Worm (Caenorhabditis elegans): ENCODE results near the gene Y69H2.1.

The Y69H2.1 gene

DNA sequence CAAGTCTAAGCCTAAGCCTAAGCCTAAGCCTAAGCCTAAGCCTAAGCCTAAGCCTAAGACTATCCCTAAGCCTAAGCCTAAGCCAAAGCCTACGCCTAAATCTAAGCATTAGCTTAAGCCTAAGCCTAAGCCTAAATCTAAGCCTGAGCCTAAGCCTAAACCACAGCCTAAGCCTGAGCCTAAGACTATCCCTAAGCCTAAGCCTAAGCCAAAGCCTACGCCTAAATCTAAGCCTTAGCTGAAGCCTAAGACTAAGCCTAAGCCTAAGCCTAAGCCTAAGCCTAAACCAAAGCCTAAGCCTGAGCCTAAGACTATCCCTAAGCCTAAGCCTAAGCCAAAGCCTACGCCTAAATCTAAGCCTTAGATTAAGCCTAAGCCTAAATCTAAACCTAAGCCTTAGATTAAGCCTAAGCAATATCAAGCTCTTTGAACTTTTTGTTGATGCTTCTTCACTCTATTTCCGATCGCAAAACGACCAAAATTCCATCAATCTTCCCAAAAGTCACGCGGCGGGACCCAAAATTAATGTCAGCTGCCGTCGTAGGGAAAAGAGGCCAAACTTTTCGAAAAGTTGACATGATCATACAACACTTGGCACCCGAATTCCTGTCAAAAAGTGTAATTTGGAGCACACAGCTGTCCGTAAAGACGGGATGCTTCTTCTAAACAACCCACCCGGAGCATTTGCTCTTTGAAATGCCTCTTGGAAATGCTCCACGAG is 40.8 kb downstream of the Y69H2.1 start:
- peak; percentile 27 for TF ChIP-seq ztf-4 (tag; optimal IDR thresholded peaks at IDR 0.05)
- TF ChIP-seq skn-1 (tag; optimal IDR thresholded peaks at IDR 0.05) = no peak
- TF ChIP-seq lin-39 (tag; optimal IDR thresholded peaks at IDR 0.05) = peak; percentile 74
- no peak for TF ChIP-seq pax-3 (tag; optimal IDR thresholded peaks at IDR 0.05)
- TF ChIP-seq hlh-17 (GFP tag; optimal IDR thresholded peaks at IDR 0.05; ENCODE audit: borderline replicate concordance) = no peak
- TF ChIP-seq lsy-2 (tag; optimal IDR thresholded peaks at IDR 0.05) = peak; percentile 44 to 63
- TF ChIP-seq snu-23 (GFP tag; optimal IDR thresholded peaks at IDR 0.05) = peak; percentile 61
- peak; percentile 24 for TF ChIP-seq swsn-7 (tag; optimal IDR thresholded peaks at IDR 0.05)
- peak; percentile 89 for TF ChIP-seq nhr-71 (tag; optimal IDR thresholded peaks at IDR 0.05)
- TF ChIP-seq ceh-63 (GFP tag; optimal IDR thresholded peaks at IDR 0.05) = no peak
- TF ChIP-seq unc-130 (tag; optimal IDR thresholded peaks at IDR 0.05) = peak; percentile 76
- TF ChIP-seq nhr-12 (tag; optimal IDR thresholded peaks at IDR 0.05) = no peak
- TF ChIP-seq lin-14 (GFP tag; optimal IDR thresholded peaks at IDR 0.05) = peak; percentile 85
- TF ChIP-seq tbx-2 (tag; optimal IDR thresholded peaks at IDR 0.05) = peak; percentile 49
- TF ChIP-seq rnt-1 (tag; optimal IDR thresholded peaks at IDR 0.05) = peak; percentile 83
- no peak for TF ChIP-seq nhr-90 (tag; optimal IDR thresholded peaks at IDR 0.05; ENCODE audit: poor library complexity)
- TF ChIP-seq dsc-1 (tag; optimal IDR thresholded peaks at IDR 0.05) = peak; percentile 80
- no peak for TF ChIP-seq sptf-1 (tag; optimal IDR thresholded peaks at IDR 0.05)
- peak; percentile 21 for TF ChIP-seq C16A3.4 (tag; optimal IDR thresholded peaks at IDR 0.05)
- TF ChIP-seq unc-30 (tag; optimal IDR thresholded peaks at IDR 0.05) = no peak
- peak in 1 of 2 experiments; percentile 19 for TF ChIP-seq lin-35 (GFP tag; optimal IDR thresholded peaks at IDR 0.05)
- TF ChIP-seq fkh-4 (tag; optimal IDR thresholded peaks at IDR 0.05; ENCODE audit: borderline replicate concordance) = peak; percentile 74
- TF ChIP-seq unc-98 (GFP tag; IDR thresholded peaks at IDR 0.05) = no peak
- peak in 1 of 2 experiments; percentile 46 for TF ChIP-seq mdl-1 (tag; optimal IDR thresholded peaks at IDR 0.05)
- peak; percentile 44 for TF ChIP-seq nhr-20 (tag; optimal IDR thresholded peaks at IDR 0.05)
- TF ChIP-seq pqm-1 (tag; optimal IDR thresholded peaks at IDR 0.05) = no peak
- TF ChIP-seq ceh-90 (tag; optimal IDR thresholded peaks at IDR 0.05) = no peak
- TF ChIP-seq nhr-19 (GFP tag; conservative IDR thresholded peaks at IDR 0.05) = peak; percentile 90
- TF ChIP-seq snpc-4 (tag; optimal IDR thresholded peaks at IDR 0.05) = peak; percentile 3
- peak; percentile 5 to 19 for TF ChIP-seq efl-1 (optimal IDR thresholded peaks at IDR 0.05)
- TF ChIP-seq efl-1 (GFP tag; optimal IDR thresholded peaks at IDR 0.05 in 1 of 2) = peak in 1 of 2 experiments; percentile 77
- TF ChIP-seq elt-3 (tag; optimal IDR thresholded peaks at IDR 0.05) = no peak
- peak; percentile 66 for TF ChIP-seq pag-3 (tag; optimal IDR thresholded peaks at IDR 0.05; ENCODE audit: borderline replicate concordance, insufficient read depth)

ce11 chrV:18579684-18580083 is 42.7 kb downstream of the Y69H2.1 start, which contains the start of gene Y51A2D.13:
Y51A2D.13 (minus strand) TSS chrV:18579784.
- TF ChIP-seq hlh-17 (GFP tag; optimal IDR thresholded peaks at IDR 0.05; ENCODE audit: borderline replicate concordance) (no peak), egl-27 (tag; optimal IDR thresholded peaks at IDR 0.05) (no peak), lin-14 (GFP tag; optimal IDR thresholded peaks at IDR 0.05) (no peak), nhr-90 (tag; optimal IDR thresholded peaks at IDR 0.05; ENCODE audit: poor library complexity) (no peak), zip-4 (GFP tag; optimal IDR thresholded peaks at IDR 0.05) (no peak), snpc-4 (tag; optimal IDR thresholded peaks at IDR 0.05) (no peak), lin-35 (GFP tag; optimal IDR thresholded peaks at IDR 0.05) (no peak), egl-13 (tag; optimal IDR thresholded peaks at IDR 0.05) (no peak), mdl-1 (tag; optimal IDR thresholded peaks at IDR 0.05) (no peak), pqm-1 (tag; optimal IDR thresholded peaks at IDR 0.05) (no peak)

DNA sequence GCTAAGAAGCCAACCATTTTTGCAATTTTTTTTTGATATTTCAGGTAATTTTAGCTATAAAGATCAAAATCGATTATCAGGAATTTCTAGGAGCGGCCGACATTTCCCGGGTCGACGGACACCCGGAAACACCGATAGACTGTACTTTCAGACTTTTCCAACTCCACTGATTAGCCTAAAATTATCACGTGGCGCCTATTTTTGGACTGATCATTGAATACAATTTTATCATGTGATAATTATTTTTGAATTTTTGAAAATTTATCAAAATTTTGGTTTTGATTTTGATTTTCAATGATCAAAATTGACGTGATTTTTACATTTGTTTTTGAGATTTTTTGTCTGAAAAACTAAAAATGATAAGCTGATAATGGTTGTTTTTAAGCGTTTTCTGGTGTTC is 44.1 kb downstream of the Y69H2.1 start:
- no peak for TF ChIP-seq sptf-1 (tag; optimal IDR thresholded peaks at IDR 0.05)
- no peak for TF ChIP-seq fkh-4 (tag; optimal IDR thresholded peaks at IDR 0.05; ENCODE audit: borderline replicate concordance)
- TF ChIP-seq nhr-20 (tag; optimal IDR thresholded peaks at IDR 0.05) = peak; percentile 19
- no peak for TF ChIP-seq fkh-10 (GFP tag; optimal IDR thresholded peaks at IDR 0.05)
- TF ChIP-seq unc-98 (GFP tag; IDR thresholded peaks at IDR 0.05) = no peak
- no peak for TF ChIP-seq isw-1 (GFP tag; IDR thresholded peaks at IDR 0.05)
- no peak for TF ChIP-seq nhr-90 (tag; optimal IDR thresholded peaks at IDR 0.05; ENCODE audit: poor library complexity)
- no peak for TF ChIP-seq nhr-12 (tag; optimal IDR thresholded peaks at IDR 0.05)
- no peak for TF ChIP-seq nhr-85 (tag)
- TF ChIP-seq rnt-1 (tag; optimal IDR thresholded peaks at IDR 0.05) = no peak
- no peak for TF ChIP-seq tbx-2 (tag; optimal IDR thresholded peaks at IDR 0.05)
- no peak for TF ChIP-seq C16A3.4 (tag; optimal IDR thresholded peaks at IDR 0.05)
- no peak for TF ChIP-seq nhr-71 (tag; optimal IDR thresholded peaks at IDR 0.05)
- no peak for TF ChIP-seq efl-1 (optimal IDR thresholded peaks at IDR 0.05)
- no peak for TF ChIP-seq efl-1 (GFP tag; optimal IDR thresholded peaks at IDR 0.05 in 1 of 2)
- TF ChIP-seq zag-1 (tag; optimal IDR thresholded peaks at IDR 0.05) = no peak
- no peak for TF ChIP-seq C34B4.2 (tag; optimal IDR thresholded peaks at IDR 0.05)
- TF ChIP-seq dpl-1 (GFP tag; optimal IDR thresholded peaks at IDR 0.05) = no peak
- no peak for TF ChIP-seq nhr-11 (tag; optimal IDR thresholded peaks at IDR 0.05)
- TF ChIP-seq lir-3 (tag; optimal IDR thresholded peaks at IDR 0.05; ENCODE audit: poor library complexity) = no peak
- TF ChIP-seq sup-37 (GFP tag; optimal IDR thresholded peaks at IDR 0.05) = no peak
- TF ChIP-seq hlh-17 (GFP tag; optimal IDR thresholded peaks at IDR 0.05; ENCODE audit: borderline replicate concordance) = no peak
- peak; percentile 35 for TF ChIP-seq snpc-4 (tag; optimal IDR thresholded peaks at IDR 0.05)
